Worm (Caenorhabditis elegans) whole organism, L2 larva: ENCODE results near the gene div-1.

Experiments
- egl-27 ChIP-seq: sonication (generic microtip); optimal IDR thresholded peaks from 3 replicates; lab custom pipeline; 2017; ENCODE audit warnings: missing biosample characterization, missing genetic modification reagents, missing genetic modification characterization
- lin-13 ChIP-seq: fragments of 150-350 bp; optimal IDR thresholded peaks from 2 replicates; lab custom pipeline; 2014; ENCODE audit warnings: missing biosample characterization, missing genetic modification reagents, missing genetic modification characterization
- mdl-1 ChIP-seq, 2 experiments: fragments of 150-350 bp in 1 of 2; sonication (generic microtip) in 1 of 2; optimal IDR thresholded peaks; 2 replicates each; lab custom pipeline; 2017; ENCODE audit warnings: missing biosample characterization in 2 of 2, missing genetic modification characterization in 2 of 2
- nhr-237 ChIP-seq: fragments of 150-350 bp; optimal IDR thresholded peaks from 2 replicates; lab custom pipeline; 2014; ENCODE audit warnings: missing biosample characterization, missing genetic modification characterization

DNA sequence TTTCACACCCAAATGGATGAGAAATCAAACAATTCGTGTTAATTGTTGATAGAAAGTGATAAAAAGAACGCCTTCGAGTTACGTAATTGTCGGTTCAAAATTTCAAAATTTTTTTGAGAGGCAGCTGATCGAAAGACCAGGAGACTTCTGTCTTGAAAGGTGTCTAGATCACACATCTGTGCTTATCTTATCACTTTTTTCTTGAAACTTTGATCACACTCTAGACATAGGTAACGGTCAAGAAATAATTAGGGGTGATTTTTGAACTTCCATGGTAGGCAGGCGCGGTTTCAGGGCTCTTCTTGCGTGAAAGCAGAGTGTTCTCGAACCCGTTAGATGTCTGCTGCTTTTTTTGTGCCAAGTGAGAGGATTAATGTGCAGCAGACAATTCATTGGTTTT is 45.0 kb upstream of the div-1 start:
- no peak for TF ChIP-seq nhr-237
- no peak for TF ChIP-seq mdl-1 (tag; optimal IDR thresholded peaks at IDR 0.05; lab: Kevin White, UChicago)
- no peak for TF ChIP-seq egl-27 (tag; lab: Kevin White, UChicago)
- TF ChIP-seq lin-13 (GFP tag; lab: Kevin White, UChicago), result no peak
